Worm (Caenorhabditis elegans) whole organism, L3 larva: ENCODE data around the gene apa-2.

Experiments
- elt-3 ChIP-seq, 3 experiments: fragments of 150-350 bp in 1 of 3; sonication (generic microtip) in 2 of 3; optimal IDR thresholded peaks; 2 replicates in 2 of 3; 4 replicates in 1 of 3; lab custom pipeline; 2014 to 2017; ENCODE audit warnings: missing biosample characterization in 3 of 3, missing genetic modification characterization in 3 of 3
- snpc-4 ChIP-seq: fragments of 150-350 bp; optimal IDR thresholded peaks from 2 replicates; lab custom pipeline; 2014; ENCODE audit warnings: missing biosample characterization, missing genetic modification characterization
- zag-1 ChIP-seq: fragments of 150-350 bp; optimal IDR thresholded peaks from 2 replicates; lab custom pipeline; 2014; ENCODE audit warnings: missing biosample characterization, missing genetic modification characterization

- TF ChIP-seq elt-3 (tag; optimal IDR thresholded peaks at IDR 0.05; lab: Kevin White, UChicago) (no peak), zag-1 (tag; lab: Kevin White, UChicago) (no peak), snpc-4 (no peak)
Measured at ce11 chrX:9337832-9338231, 643 bp upstream of the apa-2 start.
